Worm (Caenorhabditis elegans): ENCODE results near the gene B0001.2.
"Not testable (repeated sequence)": the region's sequence is repeated elsewhere in the genome, so short reads cannot be mapped to it uniquely, and the experiment has no call there.

B0001.2 gene

DNA sequence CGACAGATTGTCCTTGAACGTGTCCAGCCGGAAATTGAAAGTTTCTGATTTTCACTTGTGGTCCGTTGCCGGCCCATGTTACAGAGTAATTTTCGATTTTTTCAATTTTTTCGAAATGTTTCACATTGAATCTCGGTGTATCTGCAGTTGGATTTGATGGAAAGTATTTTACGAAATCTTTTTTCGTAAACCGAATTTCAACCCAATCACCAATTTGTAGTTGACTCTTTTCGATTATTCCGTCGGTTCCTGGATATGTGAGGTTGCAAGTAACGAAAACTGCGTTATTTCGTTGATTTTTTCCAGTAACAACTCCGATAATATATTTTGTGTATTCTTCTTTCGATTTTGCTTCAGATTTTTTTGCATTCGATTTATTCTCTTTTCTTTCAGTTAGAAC, 1.2 kb downstream of the B0001.2 start:
- no peak for TF ChIP-seq F44E2.7 (GFP tag; IDR thresholded peaks at IDR 0.05)
- TF ChIP-seq unc-62 (GFP tag; optimal IDR thresholded peaks at IDR 0.05 in 1 of 2): peak in 1 of 2 experiments; percentile 92
- TF ChIP-seq unc-62 (tag; optimal IDR thresholded peaks at IDR 0.05): no peak

DNA sequence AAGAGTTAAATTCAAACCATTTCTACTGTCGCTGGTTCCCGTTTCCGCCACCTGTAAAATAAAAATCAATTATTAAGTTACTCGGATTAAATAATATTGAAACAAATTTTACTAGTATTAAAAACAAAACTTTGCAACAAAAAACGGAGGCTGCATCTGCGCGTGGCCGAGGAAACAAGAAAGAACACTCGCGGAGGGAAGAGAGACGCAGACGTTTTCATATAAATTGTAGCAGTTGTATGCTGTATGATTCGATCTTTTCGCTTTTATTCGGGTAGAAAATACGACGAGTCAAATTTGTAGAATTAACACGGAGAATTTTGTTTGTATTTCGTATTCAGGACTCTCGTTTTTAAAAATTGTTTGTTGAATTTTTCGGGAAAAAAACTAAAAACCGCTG, 5.1 kb downstream of the B0001.2 start, which contains the start of gene B0001.3:
B0001.3 (minus strand) TSS at position 55 of the 400 bp plus-strand sequence.
- no peak for TF ChIP-seq ces-1 (GFP tag; optimal IDR thresholded peaks at IDR 0.05)
- TF ChIP-seq set-16 (GFP tag; IDR thresholded peaks at IDR 0.05): no peak
- TF ChIP-seq Y5F2A.4 (GFP tag; optimal IDR thresholded peaks at IDR 0.05): no peak
- TF ChIP-seq tra-1 (GFP tag; IDR thresholded peaks at IDR 0.05): no peak
- no peak for TF ChIP-seq nhr-111 (GFP tag; optimal IDR thresholded peaks at IDR 0.05)
- TF ChIP-seq dpl-1 (GFP tag; optimal IDR thresholded peaks at IDR 0.05): no peak
- TF ChIP-seq ceh-82 (tag; optimal IDR thresholded peaks at IDR 0.05): no peak
- peak; percentile 53 for TF ChIP-seq mes-2 (tag; optimal IDR thresholded peaks at IDR 0.05; ENCODE audit: poor library complexity, severe bottlenecking)
- TF ChIP-seq hlh-30 (tag; optimal IDR thresholded peaks at IDR 0.05; ENCODE audit: insufficient read depth): peak; percentile 24
- TF ChIP-seq nhr-10 (tag; optimal IDR thresholded peaks at IDR 0.05): no peak
- TF ChIP-seq skn-1 (tag; optimal IDR thresholded peaks at IDR 0.05): no peak
- TF ChIP-seq nhr-28 (tag; optimal IDR thresholded peaks at IDR 0.05): peak; percentile 51
- no peak for TF ChIP-seq hmg-1.1 (GFP tag; IDR thresholded peaks at IDR 0.05)
- no peak for TF ChIP-seq fos-1 (tag; optimal IDR thresholded peaks at IDR 0.05)
- no peak for TF ChIP-seq lin-39 (tag; optimal IDR thresholded peaks at IDR 0.05)
- TF ChIP-seq aha-1 (tag): no peak
- TF ChIP-seq nhr-102 (tag; optimal IDR thresholded peaks at IDR 0.05): no peak
- no peak for TF ChIP-seq nhr-41 (GFP tag; IDR thresholded peaks at IDR 0.05)
- TF ChIP-seq lin-13 (GFP tag; optimal IDR thresholded peaks at IDR 0.05): no peak
- peak in 1 of 2 experiments; percentile 37 for TF ChIP-seq lsy-2 (tag; optimal IDR thresholded peaks at IDR 0.05)
- TF ChIP-seq Y48G9A.11 (GFP tag; IDR thresholded peaks at IDR 0.05): no peak
- TF ChIP-seq ceh-62 (tag; optimal IDR thresholded peaks at IDR 0.05): no peak

DNA sequence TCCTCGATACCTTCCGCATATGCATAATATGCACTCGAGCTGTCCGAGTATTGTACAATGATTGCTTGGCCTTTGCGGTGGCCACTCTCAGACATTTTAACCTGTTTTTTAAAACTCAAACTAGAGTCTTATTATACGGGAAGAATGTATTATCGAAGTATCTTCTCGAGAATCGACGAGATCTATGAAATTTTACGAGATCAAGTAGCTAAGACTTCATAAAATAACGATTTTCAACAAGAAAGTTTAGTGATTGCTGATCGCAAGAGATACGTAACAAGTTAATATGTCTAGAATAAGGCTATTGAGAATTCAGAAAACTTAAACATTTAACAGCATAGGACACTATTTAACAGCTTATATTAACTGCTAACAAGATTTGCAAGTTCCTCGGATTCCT, 7.5 kb downstream of the B0001.2 start, which contains the start of gene B0001.5:
B0001.5 (minus strand) TSS at position 101 of the 400 bp plus-strand sequence.
- no peak for TF ChIP-seq lin-15B (tag; optimal IDR thresholded peaks at IDR 0.05)
- TF ChIP-seq R02D3.7 (tag; optimal IDR thresholded peaks at IDR 0.05): no peak
- no peak for TF ChIP-seq F26F4.8 (GFP tag; conservative IDR thresholded peaks at IDR 0.05)
- no peak for TF ChIP-seq arid-1 (GFP tag; conservative IDR thresholded peaks at IDR 0.05)
- no peak for TF ChIP-seq attf-4 (tag; optimal IDR thresholded peaks at IDR 0.05)
- no peak for TF ChIP-seq nhr-102 (tag; optimal IDR thresholded peaks at IDR 0.05)
- TF ChIP-seq skn-1 (tag; optimal IDR thresholded peaks at IDR 0.05): no peak
- no peak for TF ChIP-seq F10B5.3 (tag; optimal IDR thresholded peaks at IDR 0.05)
- TF ChIP-seq unc-130 (GFP tag; optimal IDR thresholded peaks at IDR 0.05): no peak

DNA sequence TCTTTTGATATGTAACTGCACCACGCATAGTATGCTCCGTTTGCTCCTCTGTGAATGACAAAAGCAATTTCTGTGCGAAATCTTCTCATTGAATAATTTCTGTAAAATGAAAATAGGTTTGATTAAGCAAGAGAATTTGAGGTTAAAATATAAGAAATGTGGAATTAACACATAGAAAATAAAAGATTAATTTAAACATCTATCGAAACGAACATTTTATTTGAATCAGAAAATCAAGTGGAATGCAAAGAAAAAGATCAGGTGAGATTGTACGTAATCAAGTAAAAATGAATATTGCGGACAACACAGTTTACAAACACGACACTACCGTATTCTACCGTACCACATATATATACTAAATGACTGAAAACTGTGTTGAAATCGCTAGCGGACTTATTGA, 9.8 kb downstream of the B0001.2 start, which contains the start of gene B0001.8:
B0001.8 (minus strand) TSS at position 101 of the 400 bp plus-strand sequence.
- peak in 1 of 2 experiments; percentile 50 for TF ChIP-seq unc-62 (GFP tag; optimal IDR thresholded peaks at IDR 0.05 in 1 of 2)
- TF ChIP-seq unc-62 (tag; optimal IDR thresholded peaks at IDR 0.05): no peak
- no peak for TF ChIP-seq dve-1 (tag; optimal IDR thresholded peaks at IDR 0.05; ENCODE audit: insufficient read depth)

DNA sequence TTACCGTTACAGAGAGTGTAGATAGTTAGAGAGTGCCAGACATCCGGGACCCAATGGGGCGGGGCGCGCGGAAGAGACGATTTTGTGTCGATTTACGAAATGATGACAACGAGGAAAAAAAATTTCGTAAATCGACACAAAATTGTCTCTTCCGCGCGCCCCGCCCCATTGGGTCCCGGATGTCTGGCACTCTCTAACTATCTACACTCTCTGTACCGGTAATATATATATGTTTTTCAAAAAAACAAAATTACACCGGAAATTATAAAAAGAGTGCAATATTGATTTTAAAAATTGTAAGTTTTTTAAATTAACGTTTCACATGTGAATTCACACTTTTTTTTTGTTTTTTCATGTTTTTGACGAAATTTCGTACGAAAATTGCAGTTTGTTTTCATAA, 12.7 kb downstream of the B0001.2 start, which contains the start of gene B0001.4:
B0001.4 (minus strand) TSS at position 101 of the 400 bp plus-strand sequence.
- not testable (repeated sequence) for TF ChIP-seq duxl-1 (tag; optimal IDR thresholded peaks at IDR 0.05; ENCODE audit: poor library complexity); fos-1 (tag; optimal IDR thresholded peaks at IDR 0.05); T26A8.4 (GFP tag; IDR thresholded peaks at IDR 0.05)
